Worm (Caenorhabditis elegans): ENCODE measurements around the gene madf-9.

Gene madf-9

ce11 chrIV:3644863-3645378 is 8.0 kb downstream of the madf-9 start:
- no peak for TF ChIP-seq sea-1 (GFP tag; conservative IDR thresholded peaks at IDR 0.05)
- no peak for TF ChIP-seq hnd-1 (tag; optimal IDR thresholded peaks at IDR 0.05)
- no peak for TF ChIP-seq pes-1 (GFP tag; IDR thresholded peaks at IDR 0.05)
- no peak for TF ChIP-seq tbx-37 (GFP tag; conservative IDR thresholded peaks at IDR 0.05)

ce11 chrIV:3645487-3645886 is 8.6 kb downstream of the madf-9 start:
- TF ChIP-seq flt-1 (GFP tag; IDR thresholded peaks at IDR 0.05) (no peak), pes-1 (GFP tag; IDR thresholded peaks at IDR 0.05) (no peak), hmbx-1 (tag; optimal IDR thresholded peaks at IDR 0.05) (no peak), aly-1 (tag; optimal IDR thresholded peaks at IDR 0.05) (no peak), tbx-37 (GFP tag; conservative IDR thresholded peaks at IDR 0.05) (no peak), hmg-4 (GFP tag; optimal IDR thresholded peaks at IDR 0.05) (no peak), scrt-1 (GFP tag; IDR thresholded peaks at IDR 0.05) (no peak), tra-4 (tag; optimal IDR thresholded peaks at IDR 0.05) (no peak), ama-1 (optimal IDR thresholded peaks at IDR 0.05) (no peak), B0310.2 (tag; optimal IDR thresholded peaks at IDR 0.05) (no peak), hnd-1 (tag; optimal IDR thresholded peaks at IDR 0.05) (no peak), tbx-11 (GFP tag; IDR thresholded peaks at IDR 0.05) (no peak), ceh-36 (tag; optimal IDR thresholded peaks at IDR 0.05) (no peak), ets-7 (tag; optimal IDR thresholded peaks at IDR 0.05) (no peak), sea-1 (GFP tag; conservative IDR thresholded peaks at IDR 0.05) (no peak), F13C5.2 (tag; optimal IDR thresholded peaks at IDR 0.05) (no peak), ceh-13 (GFP tag; optimal IDR thresholded peaks at IDR 0.05) (no peak)

- TF ChIP-seq sea-1 (GFP tag; conservative IDR thresholded peaks at IDR 0.05) = no peak
- TF ChIP-seq ceh-36 (tag; optimal IDR thresholded peaks at IDR 0.05) = no peak
- no peak for TF ChIP-seq B0310.2 (tag; optimal IDR thresholded peaks at IDR 0.05)
- no peak for TF ChIP-seq flt-1 (GFP tag; IDR thresholded peaks at IDR 0.05)
- TF ChIP-seq F13C5.2 (tag; optimal IDR thresholded peaks at IDR 0.05) = no peak
- TF ChIP-seq ceh-13 (GFP tag; optimal IDR thresholded peaks at IDR 0.05) = no peak
- no peak for TF ChIP-seq aly-1 (tag; optimal IDR thresholded peaks at IDR 0.05)
- no peak for TF ChIP-seq tra-4 (tag; optimal IDR thresholded peaks at IDR 0.05)
- TF ChIP-seq tbx-37 (GFP tag; conservative IDR thresholded peaks at IDR 0.05) = no peak
- no peak for TF ChIP-seq scrt-1 (GFP tag; IDR thresholded peaks at IDR 0.05)
- no peak for TF ChIP-seq ets-7 (tag; optimal IDR thresholded peaks at IDR 0.05)
- no peak for TF ChIP-seq tbx-11 (GFP tag; IDR thresholded peaks at IDR 0.05)
- no peak for TF ChIP-seq hmg-4 (GFP tag; optimal IDR thresholded peaks at IDR 0.05)
- no peak for TF ChIP-seq hnd-1 (tag; optimal IDR thresholded peaks at IDR 0.05)
- no peak for TF ChIP-seq ama-1 (optimal IDR thresholded peaks at IDR 0.05)
Observed at ce11 chrIV:3646338-3647154, 9.7 kb downstream of the madf-9 start.

- TF ChIP-seq tbx-37 (GFP tag; conservative IDR thresholded peaks at IDR 0.05) (no peak), ets-7 (tag; optimal IDR thresholded peaks at IDR 0.05) (no peak), ama-1 (optimal IDR thresholded peaks at IDR 0.05) (no peak), hmg-4 (GFP tag; optimal IDR thresholded peaks at IDR 0.05) (no peak), tbx-11 (GFP tag; IDR thresholded peaks at IDR 0.05) (no peak), scrt-1 (GFP tag; IDR thresholded peaks at IDR 0.05) (no peak), ceh-13 (GFP tag; optimal IDR thresholded peaks at IDR 0.05) (no peak), hnd-1 (tag; optimal IDR thresholded peaks at IDR 0.05) (no peak), sea-1 (GFP tag; conservative IDR thresholded peaks at IDR 0.05) (no peak)
Observed at ce11 chrIV:3647551-3647950, 10.7 kb downstream of the madf-9 start.

- TF ChIP-seq hnd-1 (tag; optimal IDR thresholded peaks at IDR 0.05) (no peak), ceh-36 (tag; optimal IDR thresholded peaks at IDR 0.05) (no peak), tbx-37 (GFP tag; conservative IDR thresholded peaks at IDR 0.05) (no peak), ceh-13 (GFP tag; optimal IDR thresholded peaks at IDR 0.05) (no peak), sea-1 (GFP tag; conservative IDR thresholded peaks at IDR 0.05) (no peak), scrt-1 (GFP tag; IDR thresholded peaks at IDR 0.05) (no peak), ets-7 (tag; optimal IDR thresholded peaks at IDR 0.05) (no peak), aly-1 (tag; optimal IDR thresholded peaks at IDR 0.05) (no peak), flt-1 (GFP tag; IDR thresholded peaks at IDR 0.05) (no peak), tbx-11 (GFP tag; IDR thresholded peaks at IDR 0.05) (no peak), pes-1 (GFP tag; IDR thresholded peaks at IDR 0.05) (no peak), B0310.2 (tag; optimal IDR thresholded peaks at IDR 0.05) (no peak), tra-4 (tag; optimal IDR thresholded peaks at IDR 0.05) (no peak), hmg-4 (GFP tag; optimal IDR thresholded peaks at IDR 0.05) (no peak), F13C5.2 (tag; optimal IDR thresholded peaks at IDR 0.05) (no peak), ama-1 (optimal IDR thresholded peaks at IDR 0.05) (no peak), hmbx-1 (tag; optimal IDR thresholded peaks at IDR 0.05) (no peak)
Observed at ce11 chrIV:3648634-3649240, 11.9 kb downstream of the madf-9 start, which contains the start of gene CC8.2. CC8.2 (minus strand) TSS chrIV:3648684.

- TF ChIP-seq ets-7 (tag; optimal IDR thresholded peaks at IDR 0.05) = no peak
- TF ChIP-seq ceh-36 (tag; optimal IDR thresholded peaks at IDR 0.05) = no peak
- TF ChIP-seq hmg-4 (GFP tag; optimal IDR thresholded peaks at IDR 0.05) = no peak
- TF ChIP-seq ama-1 (optimal IDR thresholded peaks at IDR 0.05) = no peak
- TF ChIP-seq flt-1 (GFP tag; IDR thresholded peaks at IDR 0.05) = no peak
- no peak for TF ChIP-seq tbx-11 (GFP tag; IDR thresholded peaks at IDR 0.05)
- no peak for TF ChIP-seq F13C5.2 (tag; optimal IDR thresholded peaks at IDR 0.05)
- no peak for TF ChIP-seq hnd-1 (tag; optimal IDR thresholded peaks at IDR 0.05)
- TF ChIP-seq pes-1 (GFP tag; IDR thresholded peaks at IDR 0.05) = no peak
- TF ChIP-seq hmbx-1 (tag; optimal IDR thresholded peaks at IDR 0.05) = no peak
- TF ChIP-seq tbx-37 (GFP tag; conservative IDR thresholded peaks at IDR 0.05) = no peak
- TF ChIP-seq tra-4 (tag; optimal IDR thresholded peaks at IDR 0.05) = no peak
- TF ChIP-seq aly-1 (tag; optimal IDR thresholded peaks at IDR 0.05) = no peak
- TF ChIP-seq sea-1 (GFP tag; conservative IDR thresholded peaks at IDR 0.05) = no peak
- no peak for TF ChIP-seq scrt-1 (GFP tag; IDR thresholded peaks at IDR 0.05)
- TF ChIP-seq ceh-13 (GFP tag; optimal IDR thresholded peaks at IDR 0.05) = no peak
- TF ChIP-seq B0310.2 (tag; optimal IDR thresholded peaks at IDR 0.05) = no peak
Observed at ce11 chrIV:3652223-3652622, 15.3 kb downstream of the madf-9 start.

Data from whole organism, early embryonic.